Fruit fly (Drosophila melanogaster): ENCODE data around the gene CG32808.

The CG32808 gene

dm6 chrX:1517618-1518017 is 48.0 kb upstream of the CG32808 start (continued):
- no peak for TF ChIP-seq cas (GFP tag; IDR thresholded peaks at IDR 0.05)
- TF ChIP-seq B-H2 (GFP tag; optimal IDR thresholded peaks at IDR 0.05): peak; percentile 44
- peak; percentile 37 for TF ChIP-seq Antp (GFP tag; optimal IDR thresholded peaks at IDR 0.05)
- TF ChIP-seq NC2α (GFP tag; optimal IDR thresholded peaks at IDR 0.05): no peak
- TF ChIP-seq Lhr (GFP tag; optimal IDR thresholded peaks at IDR 0.05): peak; percentile 62
- no peak for TF ChIP-seq CG12071 (GFP tag; optimal IDR thresholded peaks at IDR 0.05)
- peak; percentile 3 for TF ChIP-seq CG12942 (GFP tag; optimal IDR thresholded peaks at IDR 0.05)
- TF ChIP-seq gsb (GFP tag; IDR thresholded peaks at IDR 0.05): peak; percentile 33; the same call in 1 of the 2 replicates
- TF ChIP-seq br (optimal IDR thresholded peaks at IDR 0.05): no peak
- TF ChIP-seq bbx (GFP tag; IDR thresholded peaks at IDR 0.05; ENCODE audit: partially characterized antibody): peak; percentile 94
- TF ChIP-seq ind (GFP tag; optimal IDR thresholded peaks at IDR 0.05): peak; percentile 12
- no peak for TF ChIP-seq CG10565 (GFP tag; optimal IDR thresholded peaks at IDR 0.05)
- TF ChIP-seq NC2β (GFP tag; optimal IDR thresholded peaks at IDR 0.05): peak; percentile 0
- TF ChIP-seq Aef1 (GFP tag; IDR thresholded peaks at IDR 0.05): no peak
- no peak for TF ChIP-seq prd (optimal IDR thresholded peaks at IDR 0.05)
- peak; percentile 45; the same call in 1 of the 3 replicates for TF ChIP-seq prd (GFP tag; IDR thresholded peaks at IDR 0.05)
- peak; percentile 55 for TF ChIP-seq CG11247 (GFP tag; IDR thresholded peaks at IDR 0.05)
- TF ChIP-seq CG8765 (GFP tag; IDR thresholded peaks at IDR 0.05): no peak
- TF ChIP-seq Myb (GFP tag; optimal IDR thresholded peaks at IDR 0.05): no peak
- no peak for TF ChIP-seq abd-A (tag; optimal IDR thresholded peaks at IDR 0.05)
- TF ChIP-seq CG16813 (GFP tag; IDR thresholded peaks at IDR 0.05; ENCODE audit: partially characterized antibody): peak; percentile 90
- TF ChIP-seq CG15514 (GFP tag; optimal IDR thresholded peaks at IDR 0.05): peak; percentile 44
- peak; percentile 49 for TF ChIP-seq CG1603 (tag; optimal IDR thresholded peaks at IDR 0.05)
- peak; percentile 89 for TF ChIP-seq mld (GFP tag; IDR thresholded peaks at IDR 0.05; ENCODE audit: partially characterized antibody)
- no peak for TF ChIP-seq Jarid2 (GFP tag; optimal IDR thresholded peaks at IDR 0.05)
- TF ChIP-seq zen (tag; optimal IDR thresholded peaks at IDR 0.05): peak; percentile 14
- no peak for TF ChIP-seq CG9215 (GFP tag; IDR thresholded peaks at IDR 0.05)
- peak; percentile 51; the same call in 1 of the 2 replicates for TF ChIP-seq Ptx1 (GFP tag; IDR thresholded peaks at IDR 0.05)
- peak; percentile 26; the same call in 1 of the 3 replicates for TF ChIP-seq CG11456 (GFP tag; IDR thresholded peaks at IDR 0.05)
- 0 out of 2 replicates have a peak, but pooled peaks have one; percentile 12 for TF ChIP-seq H2.0 (GFP tag; IDR thresholded peaks at IDR 0.05)
- TF ChIP-seq Hey (tag; optimal IDR thresholded peaks at IDR 0.05): no peak
- no peak for TF ChIP-seq fu2 (GFP tag; optimal IDR thresholded peaks at IDR 0.05)
- peak; percentile 1 for TF ChIP-seq en (GFP tag; optimal IDR thresholded peaks at IDR 0.05)
- TF ChIP-seq MBD-R2 (GFP tag; IDR thresholded peaks at IDR 0.05): peak; percentile 49; the same call in 1 of the 2 replicates
- TF ChIP-seq chm (GFP tag; IDR thresholded peaks at IDR 0.05): peak; percentile 57; the same call in 1 of the 2 replicates
- no peak for TF ChIP-seq CG34422 (GFP tag; IDR thresholded peaks at IDR 0.05)
- peak; percentile 21 for TF ChIP-seq CoRest (tag; optimal IDR thresholded peaks at IDR 0.05)
- TF ChIP-seq Ada2b (GFP tag; IDR thresholded peaks at IDR 0.05): no peak
- TF ChIP-seq ac (GFP tag; optimal IDR thresholded peaks at IDR 0.05): no peak
- TF ChIP-seq ems (GFP tag; optimal IDR thresholded peaks at IDR 0.05): peak; percentile 29
- TF ChIP-seq CG15696 (tag; optimal IDR thresholded peaks at IDR 0.05): no peak
- TF ChIP-seq CG3281 (GFP tag; optimal IDR thresholded peaks at IDR 0.05): peak; percentile 4
- peak; percentile 26 for TF ChIP-seq CG11504 (tag; optimal IDR thresholded peaks at IDR 0.05)
- peak; percentile 30; the same call in 1 of the 3 replicates for TF ChIP-seq ken (GFP tag; IDR thresholded peaks at IDR 0.05)
- peak; percentile 82 for TF ChIP-seq HLH4C (GFP tag; IDR thresholded peaks at IDR 0.05; ENCODE audit: partially characterized antibody)
- peak; percentile 35; the same call in 1 of the 2 replicates for TF ChIP-seq E2f2 (GFP tag; IDR thresholded peaks at IDR 0.05)
- peak; percentile 42 for TF ChIP-seq CHES-1-like (GFP tag; optimal IDR thresholded peaks at IDR 0.05)
- no peak for TF ChIP-seq NK7.1 (GFP tag; optimal IDR thresholded peaks at IDR 0.05)
- TF ChIP-seq CG34224 (GFP tag; IDR thresholded peaks at IDR 0.05; ENCODE audit: partially characterized antibody): peak; percentile 95
- TF ChIP-seq hbn (GFP tag; IDR thresholded peaks at IDR 0.05; ENCODE audit: partially characterized antibody): peak; percentile 96
- TF ChIP-seq chinmo (GFP tag; IDR thresholded peaks at IDR 0.05; ENCODE audit: partially characterized antibody): peak; percentile 92
